Worm (Caenorhabditis elegans): Measurements from ENCODE around the gene cdc-14.

Gene cdc-14

ce11 chrII:5599326-5600044 lies 6.3 kb upstream of the cdc-14 start, which contains the start of gene C17G10.10 (continued):
- peak; percentile 20 for TF ChIP-seq C34F6.9 (tag; optimal IDR thresholded peaks at IDR 0.05)
- TF ChIP-seq ceh-16 (tag; optimal IDR thresholded peaks at IDR 0.05) = peak; percentile 75
- TF ChIP-seq lsy-2 (tag; optimal IDR thresholded peaks at IDR 0.05) = peak; percentile 62 to 75
- peak; percentile 72 for TF ChIP-seq egl-27 (tag; optimal IDR thresholded peaks at IDR 0.05)
- no peak for TF ChIP-seq nhr-12 (tag; optimal IDR thresholded peaks at IDR 0.05)
- TF ChIP-seq elt-1 (tag; optimal IDR thresholded peaks at IDR 0.05) = no peak
- peak; percentile 41 for TF ChIP-seq nhr-6 (tag; optimal IDR thresholded peaks at IDR 0.05)
- TF ChIP-seq lin-11 (tag; optimal IDR thresholded peaks at IDR 0.05) = no peak
- peak; percentile 82 for TF ChIP-seq gmeb-1 (tag; optimal IDR thresholded peaks at IDR 0.05)
- TF ChIP-seq nhr-23 (tag; optimal IDR thresholded peaks at IDR 0.05) = no peak
- TF ChIP-seq dmd-4 (tag; optimal IDR thresholded peaks at IDR 0.05) = no peak
- no peak for TF ChIP-seq elt-3 (tag; optimal IDR thresholded peaks at IDR 0.05)

- TF ChIP-seq unc-39 (tag; optimal IDR thresholded peaks at IDR 0.05) (no peak), nhr-129 (tag; optimal IDR thresholded peaks at IDR 0.05) (no peak), ceh-82 (tag; optimal IDR thresholded peaks at IDR 0.05) (no peak), unc-62 (GFP tag; optimal IDR thresholded peaks at IDR 0.05) (no peak), crh-2 (tag; optimal IDR thresholded peaks at IDR 0.05) (no peak), F13H6.1 (tag; optimal IDR thresholded peaks at IDR 0.05) (no peak), sem-4 (tag; optimal IDR thresholded peaks at IDR 0.05) (no peak), skn-1 (tag; optimal IDR thresholded peaks at IDR 0.05) (no peak), alr-1 (tag; optimal IDR thresholded peaks at IDR 0.05) (no peak), mab-5 (tag; optimal IDR thresholded peaks at IDR 0.05) (no peak), ama-1 (optimal IDR thresholded peaks at IDR 0.05) (no peak), dmd-4 (tag; optimal IDR thresholded peaks at IDR 0.05) (no peak), ceh-16 (tag; optimal IDR thresholded peaks at IDR 0.05) (no peak), nhr-21 (tag; optimal IDR thresholded peaks at IDR 0.05) (no peak), sma-3 (GFP tag; optimal IDR thresholded peaks at IDR 0.05) (no peak), snpc-4 (tag; optimal IDR thresholded peaks at IDR 0.05) (no peak), gmeb-1 (tag; optimal IDR thresholded peaks at IDR 0.05) (no peak), elt-3 (tag; optimal IDR thresholded peaks at IDR 0.05) (no peak)
These were observed 3.0 kb upstream of the cdc-14 start, which contains the start of gene C17G10.1 for ce11 chrII:5596247-5596646. C17G10.1 (plus strand) TSS chrII:5596547.

ce11 chrII:5594210-5594764 lies 1.1 kb upstream of the cdc-14 start, which contains the start of gene ttc-4:
ttc-4 (plus strand) TSS chrII:5594714.
- peak; percentile 20 for TF ChIP-seq sma-3 (GFP tag; optimal IDR thresholded peaks at IDR 0.05)
- peak; percentile 28 for TF ChIP-seq crh-2 (tag; optimal IDR thresholded peaks at IDR 0.05)
- TF ChIP-seq unc-55 (GFP tag; optimal IDR thresholded peaks at IDR 0.05) = peak; percentile 76
- TF ChIP-seq nhr-129 (tag; optimal IDR thresholded peaks at IDR 0.05) = peak; percentile 27
- peak; percentile 68 for TF ChIP-seq C34F6.9 (tag; optimal IDR thresholded peaks at IDR 0.05)
- no peak for TF ChIP-seq ztf-4 (tag; optimal IDR thresholded peaks at IDR 0.05)
- peak; percentile 25 for TF ChIP-seq fos-1 (tag; optimal IDR thresholded peaks at IDR 0.05)
- TF ChIP-seq lin-13 (GFP tag; optimal IDR thresholded peaks at IDR 0.05) = peak; percentile 27
- TF ChIP-seq nhr-25 (tag; optimal IDR thresholded peaks at IDR 0.05) = peak; percentile 22
- peak; percentile 4 for TF ChIP-seq F13H6.1 (tag; optimal IDR thresholded peaks at IDR 0.05)
- TF ChIP-seq nhr-21 (tag; optimal IDR thresholded peaks at IDR 0.05) = no peak
- no peak for TF ChIP-seq lin-11 (tag; optimal IDR thresholded peaks at IDR 0.05)
- no peak for TF ChIP-seq nhr-11 (tag; optimal IDR thresholded peaks at IDR 0.05)
- no peak for TF ChIP-seq ceh-16 (tag; optimal IDR thresholded peaks at IDR 0.05)
- TF ChIP-seq zag-1 (tag; optimal IDR thresholded peaks at IDR 0.05) = no peak
- no peak for TF ChIP-seq nhr-23 (tag; optimal IDR thresholded peaks at IDR 0.05)
- TF ChIP-seq lsy-2 (tag; optimal IDR thresholded peaks at IDR 0.05) = peak in 1 of 2 experiments; percentile 66

- TF ChIP-seq skn-1 (tag; optimal IDR thresholded peaks at IDR 0.05) (no peak), nhr-25 (tag; optimal IDR thresholded peaks at IDR 0.05) (no peak), mdl-1 (tag; optimal IDR thresholded peaks at IDR 0.05) (no peak), unc-62 (GFP tag; optimal IDR thresholded peaks at IDR 0.05) (no peak), nhr-237 (tag; optimal IDR thresholded peaks at IDR 0.05) (no peak)
These were observed 370 bp downstream of the cdc-14 start for ce11 chrII:5592857-5593256.

Data from whole organism, L2 larva.